Fruit fly (Drosophila melanogaster) whole organism, pupa: Measurements from ENCODE around the gene TORIP.

Source experiments
- CG10348 ChIP-seq: fragments of 200-800 bp; sonication (Bioruptor generic); IDR thresholded peaks from 2 replicates; pipeline ENCODE4 v1.3.6; 2022; ENCODE audit warnings: missing biosample characterization, missing genetic modification characterization
- CG12605 ChIP-seq: fragments of 200-800 bp; sonication (Bioruptor generic); IDR thresholded peaks from 2 replicates; pipeline ENCODE4 v1.3.6; 2022; ENCODE audit warnings: missing biosample characterization, missing genetic modification characterization
- CG13204 ChIP-seq: fragments of 200-800 bp; sonication (Bioruptor generic); optimal IDR thresholded peaks from 2 replicates; lab custom pipeline; 2018; ENCODE audit warnings: missing biosample characterization, mild to moderate bottlenecking, missing genetic modification characterization, moderate library complexity
- CG14655 ChIP-seq: fragments of 200-800 bp; sonication (Bioruptor generic); optimal IDR thresholded peaks from 3 replicates; lab custom pipeline; 2017; ENCODE audit warnings: mild to moderate bottlenecking, missing biosample characterization, missing genetic modification reagents, missing genetic modification characterization
- CG15710 ChIP-seq: fragments of 200-800 bp; sonication (Bioruptor generic); optimal IDR thresholded peaks from 2 replicates; lab custom pipeline; 2018; ENCODE audit warnings: missing biosample characterization, mild to moderate bottlenecking, missing genetic modification characterization, moderate library complexity
- CG17806 ChIP-seq: fragments of 200-800 bp; sonication (Bioruptor generic); optimal IDR thresholded peaks from 2 replicates; lab custom pipeline; 2018; ENCODE audit warnings: missing biosample characterization, mild to moderate bottlenecking, missing genetic modification characterization, moderate library complexity
- CG32121 ChIP-seq: fragments of 200-800 bp; sonication (Bioruptor generic); IDR thresholded peaks from 2 replicates; pipeline ENCODE4 v1.3.6; 2022; ENCODE audit warnings: missing biosample characterization, missing genetic modification characterization
- CG34367 ChIP-seq: fragments of 200-800 bp; sonication (Bioruptor generic); optimal IDR thresholded peaks from 2 replicates; lab custom pipeline; 2018; ENCODE audit warnings: missing biosample characterization, mild to moderate bottlenecking, missing genetic modification characterization
- CG4496 ChIP-seq: fragments of 200-800 bp; sonication (Bioruptor generic); IDR thresholded peaks from 3 replicates; pipeline ENCODE4 v1.3.6; 2022; ENCODE audit warnings: missing biosample characterization, missing genetic modification characterization
- CG8301 ChIP-seq: fragments of 200-800 bp; sonication (Bioruptor generic); optimal IDR thresholded peaks from 2 replicates; lab custom pipeline; 2018; ENCODE audit warnings: missing biosample characterization, mild to moderate bottlenecking, missing genetic modification characterization
- CG9948 ChIP-seq: fragments of 200-800 bp; sonication (Bioruptor generic); optimal IDR thresholded peaks from 2 replicates; lab custom pipeline; 2018; ENCODE audit warnings: missing biosample characterization, mild to moderate bottlenecking, missing genetic modification characterization, moderate library complexity
- D1 ChIP-seq: fragments of 200-800 bp; sonication (Bioruptor generic); optimal IDR thresholded peaks from 2 replicates; lab custom pipeline; 2018; ENCODE audit warnings: missing biosample characterization, mild to moderate bottlenecking, missing genetic modification characterization, moderate library complexity
- EcR ChIP-seq: fragments of 200-800 bp; sonication (Bioruptor generic); optimal IDR thresholded peaks from 3 replicates; lab custom pipeline; 2019; ENCODE audit warnings: missing biosample characterization, missing genetic modification characterization, mild to moderate bottlenecking, moderate library complexity, missing genetic modification reagents
- Ets98B ChIP-seq: fragments of 200-800 bp; sonication (Bioruptor generic); IDR thresholded peaks from 2 replicates; pipeline ENCODE4 v1.3.6; 2022; ENCODE audit warnings: missing biosample characterization, missing genetic modification characterization
- Pif1A ChIP-seq: fragments of 200-800 bp; sonication (Bioruptor generic); optimal IDR thresholded peaks from 3 replicates; lab custom pipeline; 2016; ENCODE audit warnings: missing biosample characterization, missing genetic modification characterization
- Pif1B ChIP-seq: fragments of 200-800 bp; sonication (Bioruptor generic); optimal IDR thresholded peaks from 3 replicates; lab custom pipeline; 2016; ENCODE audit warnings: missing biosample characterization, missing genetic modification characterization
- Snoo ChIP-seq: fragments of 200-800 bp; sonication (Bioruptor generic); optimal IDR thresholded peaks from 3 replicates; lab custom pipeline; 2017; ENCODE audit warnings: missing biosample characterization, mild to moderate bottlenecking, missing genetic modification characterization, inconsistent platforms
- fd96Ca ChIP-seq: fragments of 200-800 bp; sonication (Bioruptor generic); IDR thresholded peaks from 3 replicates; pipeline ENCODE4 v1.3.6; 2022; ENCODE audit warnings: missing biosample characterization, missing genetic modification characterization
- gl ChIP-seq: fragments of 200-800 bp; sonication (Bioruptor generic); optimal IDR thresholded peaks from 2 replicates; lab custom pipeline; 2018; ENCODE audit warnings: missing biosample characterization, mild to moderate bottlenecking, missing genetic modification characterization
- rn ChIP-seq: fragments of 200-800 bp; sonication (Bioruptor generic); IDR thresholded peaks from 2 replicates; pipeline ENCODE4 v1.3.6; 2022; ENCODE audit warnings: missing biosample characterization, missing genetic modification characterization

Gene TORIP

DNA sequence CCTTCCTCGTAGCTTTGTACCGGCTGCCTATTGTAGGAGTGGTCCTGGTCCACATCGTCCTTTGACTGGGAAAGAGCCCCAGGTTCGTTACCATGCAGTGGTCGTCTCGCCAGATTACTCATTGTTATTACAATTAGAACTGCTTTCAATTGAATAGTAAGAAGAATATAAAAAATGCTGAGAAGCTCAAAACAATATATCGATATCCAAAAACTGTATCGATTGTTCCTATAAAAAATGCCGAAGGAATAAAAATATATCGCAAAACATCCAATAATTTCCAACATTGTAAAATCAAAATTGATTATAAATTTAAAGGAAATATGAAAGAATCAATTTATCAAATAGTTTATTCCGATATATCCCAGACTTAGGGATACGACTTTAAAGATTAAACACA is at the start of gene TORIP, which contains the start of gene Ccdc58:
TSS of gene TORIP (minus strand) at position 173 of the 400 bp plus-strand sequence.
TSS of gene Ccdc58 (plus strand) at position 274 of the 400 bp plus-strand sequence.
- no peak for TF ChIP-seq CG32121 (GFP tag; lab: Robert Waterston, UW)
- no peak for TF ChIP-seq CG15710 (tag; lab: Kevin White, UChicago)
- TF ChIP-seq, all 21 proteins: peak for 0

- TF ChIP-seq Ets98B (GFP tag; lab: Robert Waterston, UW) (no peak), CG4496 (GFP tag; lab: Robert Waterston, UW) (0 out of 3 replicates have a peak, but pooled peaks have one; percentile 22), Pif1B (GFP tag; lab: Kevin White, UChicago) (no peak), CG10348 (GFP tag; lab: Robert Waterston, UW) (no peak), CG9948 (tag; lab: Kevin White, UChicago) (no peak)
These were observed 43.2 kb upstream of the TORIP start for dm6 chr3L:19848080-19848479.

- TF ChIP-seq CG10348 (GFP tag; lab: Robert Waterston, UW), result no peak
- 0 out of 2 replicates have a peak, but pooled peaks have one; percentile 20 for TF ChIP-seq Ets98B (GFP tag; lab: Robert Waterston, UW)
- TF ChIP-seq, all 21 proteins: peak for 1
These were observed 42.1 kb upstream of the TORIP start for dm6 chr3L:19846960-19847359.

DNA sequence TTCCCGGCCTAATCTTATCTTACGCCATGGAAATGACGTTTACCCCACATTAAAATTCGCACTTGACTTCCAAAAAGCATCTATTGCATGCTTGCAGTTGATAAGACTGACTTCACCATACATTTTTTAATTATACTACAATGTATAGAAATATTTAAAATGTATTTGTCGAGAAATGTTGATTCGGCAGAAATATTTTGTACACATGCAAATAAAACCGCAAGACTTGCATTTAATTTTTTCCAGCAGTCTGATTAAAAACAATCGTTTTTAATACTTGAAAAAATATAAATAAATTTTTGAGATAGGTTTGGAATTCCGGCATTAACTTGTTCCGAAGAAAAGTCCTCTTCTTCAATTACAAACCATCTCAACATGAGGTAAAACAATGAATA is 41.0 kb upstream of the TORIP start:
- TF ChIP-seq fd96Ca (GFP tag; lab: Robert Waterston, UW) (no peak), Snoo (tag; lab: Kevin White, UChicago) (no peak), CG4496 (GFP tag; lab: Robert Waterston, UW) (no peak), CG15710 (tag; lab: Kevin White, UChicago) (no peak), CG12605 (GFP tag; lab: Robert Waterston, UW) (no peak), Pif1B (GFP tag; lab: Kevin White, UChicago) (no peak), CG10348 (GFP tag; lab: Robert Waterston, UW) (no peak), CG32121 (GFP tag; lab: Robert Waterston, UW) (no peak), CG34367 (tag; lab: Kevin White, UChicago) (no peak), CG9948 (tag; lab: Kevin White, UChicago) (no peak), CG8301 (tag; lab: Kevin White, UChicago) (no peak), CG14655 (GFP tag; lab: Kevin White, UChicago) (no peak), CG13204 (GFP tag; lab: Kevin White, UChicago) (no peak), gl (tag; lab: Kevin White, UChicago) (no peak), D1 (no peak), Ets98B (GFP tag; lab: Robert Waterston, UW) (no peak), EcR (no peak)

DNA sequence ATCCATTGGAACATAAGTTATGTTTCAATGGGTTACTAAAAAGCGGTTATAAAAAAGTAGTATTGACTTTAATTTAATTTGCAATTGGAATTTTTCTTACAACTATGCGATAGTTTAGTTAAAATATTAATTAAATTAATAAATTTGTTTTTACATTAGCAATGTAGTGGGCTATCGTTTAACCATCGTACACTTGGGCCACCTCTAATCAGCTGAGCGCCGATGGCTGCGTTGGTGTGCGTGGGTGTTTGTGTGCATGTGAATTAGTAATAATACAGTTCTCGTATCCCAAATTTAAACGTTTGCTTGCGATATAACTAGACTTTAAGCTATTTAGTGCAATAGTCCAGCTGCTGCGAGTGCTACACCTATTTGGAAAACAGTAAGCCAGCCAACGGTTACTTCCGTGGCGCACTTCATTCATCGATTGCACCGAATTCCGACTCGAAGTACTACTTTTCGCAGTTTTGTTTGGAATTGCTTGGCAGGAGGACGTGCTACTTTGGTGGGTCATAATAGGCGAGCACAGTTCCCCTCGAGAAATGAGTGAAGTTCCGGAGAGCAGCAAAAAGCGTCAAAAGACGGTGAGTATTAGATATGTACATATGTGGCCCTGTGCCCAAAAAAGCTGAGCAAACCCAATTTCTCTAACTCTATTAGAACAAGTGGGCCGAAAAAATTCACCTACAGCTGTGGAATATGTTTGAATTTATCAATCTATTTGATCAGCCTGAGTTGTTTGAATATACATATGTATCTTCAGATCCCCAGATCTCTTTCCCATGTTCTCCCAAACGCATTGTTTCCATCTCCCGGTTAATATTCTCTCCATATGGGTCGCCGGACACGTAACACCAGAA is 40.4 kb upstream of the TORIP start, which contains the start of gene Papss:
TSS of gene Papss (plus strand) at position 247 of the 860 bp plus-strand sequence.
- peak; percentile 36; the same call in 1 of the 2 replicates for TF ChIP-seq Ets98B (GFP tag; lab: Robert Waterston, UW)
- no peak for TF ChIP-seq CG13204 (GFP tag; lab: Kevin White, UChicago)
- TF ChIP-seq Pif1A (GFP tag; lab: Kevin White, UChicago), result no peak
- TF ChIP-seq Snoo (tag; lab: Kevin White, UChicago), result no peak
- no peak for TF ChIP-seq fd96Ca (GFP tag; lab: Robert Waterston, UW)
- TF ChIP-seq CG4496 (GFP tag; lab: Robert Waterston, UW), result peak; percentile 13; the same call in 1 of the 3 replicates
- TF ChIP-seq CG15710 (tag; lab: Kevin White, UChicago), result no peak
- TF ChIP-seq, all 21 proteins: peak for 2

DNA sequence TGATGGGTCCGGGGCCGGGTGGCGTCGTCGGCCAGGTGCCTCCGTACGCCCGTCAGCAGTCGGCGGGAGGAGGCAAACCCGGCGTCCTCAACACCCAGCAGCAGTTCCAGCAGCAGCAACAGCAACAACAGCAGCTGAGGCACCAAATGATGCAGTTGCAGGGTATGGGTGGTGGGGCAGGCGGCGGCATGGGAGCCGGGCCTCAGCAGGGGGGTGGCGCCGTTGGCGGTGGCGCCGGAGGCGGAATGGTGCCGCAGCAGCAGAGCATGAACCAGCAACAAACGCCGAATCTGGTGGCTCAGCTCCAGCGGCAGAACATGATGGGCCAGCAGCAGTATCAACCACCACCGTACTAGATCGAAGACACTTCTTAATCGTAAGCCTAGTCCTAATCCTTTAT is 39.6 kb upstream of the TORIP start:
- TF ChIP-seq CG9948 (tag; lab: Kevin White, UChicago) (no peak), D1 (no peak), Snoo (tag; lab: Kevin White, UChicago) (no peak), CG12605 (GFP tag; lab: Robert Waterston, UW) (no peak), CG14655 (GFP tag; lab: Kevin White, UChicago) (no peak), Ets98B (GFP tag; lab: Robert Waterston, UW) (no peak), CG8301 (tag; lab: Kevin White, UChicago) (no peak), gl (tag; lab: Kevin White, UChicago) (no peak), rn (no peak), CG32121 (GFP tag; lab: Robert Waterston, UW) (no peak), fd96Ca (GFP tag; lab: Robert Waterston, UW) (no peak), Pif1A (GFP tag; lab: Kevin White, UChicago) (no peak), Pif1B (GFP tag; lab: Kevin White, UChicago) (no peak), CG17806 (tag; lab: Kevin White, UChicago) (no peak), CG4496 (GFP tag; lab: Robert Waterston, UW) (no peak), CG10348 (GFP tag; lab: Robert Waterston, UW) (no peak), EcR (no peak)
